Fruit fly (Drosophila melanogaster) whole organism, prepupa: ENCODE data around the gene Es2.

Experiments used
- CG11294 ChIP-seq: fragments of 200-800 bp; sonication (Bioruptor generic); IDR thresholded peaks from 2 replicates; pipeline ENCODE4 v1.3.6; 2022; ENCODE audit warnings: missing biosample characterization, missing genetic modification characterization
- CG11762 ChIP-seq: fragments of 200-800 bp; sonication (Bioruptor generic); optimal IDR thresholded peaks from 3 replicates; lab custom pipeline; 2016; ENCODE audit warnings: missing biosample characterization, missing genetic modification characterization; ENCODE audit not compliant: insufficient read depth
- CG16779 ChIP-seq: fragments of 200-800 bp; sonication (Bioruptor generic); optimal IDR thresholded peaks from 3 replicates; lab custom pipeline; 2017; ENCODE audit warnings: missing biosample characterization, mild to moderate bottlenecking, missing genetic modification characterization
- CG31627 ChIP-seq: fragments of 200-800 bp; sonication (Bioruptor generic); optimal IDR thresholded peaks from 3 replicates; lab custom pipeline; 2016; ENCODE audit warnings: missing biosample characterization, missing genetic modification characterization
- CG3919 ChIP-seq: fragments of 200-800 bp; sonication (Bioruptor generic); optimal IDR thresholded peaks from 3 replicates; lab custom pipeline; 2016; ENCODE audit warnings: missing biosample characterization, missing genetic modification characterization
- CG4318 ChIP-seq: fragments of 200-800 bp; sonication (Bioruptor generic); optimal IDR thresholded peaks from 3 replicates; lab custom pipeline; 2017; ENCODE audit warnings: missing biosample characterization, mild to moderate bottlenecking, missing genetic modification characterization
- CG6276 ChIP-seq: fragments of 200-800 bp; sonication (Bioruptor generic); optimal IDR thresholded peaks from 2 replicates; lab custom pipeline; 2017; ENCODE audit warnings: missing biosample characterization, mild to moderate bottlenecking, missing genetic modification characterization
- CG6808 ChIP-seq: fragments of 200-800 bp; sonication (Bioruptor generic); optimal IDR thresholded peaks from 3 replicates; lab custom pipeline; 2017; ENCODE audit warnings: missing biosample characterization, missing genetic modification characterization, mild to moderate bottlenecking, moderate library complexity, missing genetic modification reagents
- CG6854 ChIP-seq: fragments of 200-800 bp; sonication (Bioruptor generic); optimal IDR thresholded peaks from 2 replicates; lab custom pipeline; 2017; ENCODE audit warnings: missing biosample characterization, mild to moderate bottlenecking, missing genetic modification characterization
- CG8119 ChIP-seq: fragments of 200-800 bp; sonication (Bioruptor generic); IDR thresholded peaks from 3 replicates; pipeline ENCODE4 v1.3.6; 2022; ENCODE audit warnings: missing biosample characterization, missing genetic modification characterization
- CG9139 ChIP-seq: fragments of 200-800 bp; sonication (Bioruptor generic); optimal IDR thresholded peaks from 3 replicates; lab custom pipeline; 2017; ENCODE audit warnings: missing biosample characterization, mild to moderate bottlenecking, missing genetic modification characterization
- Ets21C ChIP-seq: fragments of 200-800 bp; sonication (Bioruptor generic); optimal IDR thresholded peaks from 3 replicates; lab custom pipeline; 2016; ENCODE audit warnings: missing biosample characterization, missing genetic modification characterization
- Ets96B ChIP-seq: fragments of 200-800 bp; optimal IDR thresholded peaks from 2 replicates; lab custom pipeline; 2019; ENCODE audit warnings: missing biosample characterization, mild to moderate bottlenecking, missing genetic modification characterization, moderate library complexity
- Hr39 ChIP-seq: fragments of 200-800 bp; sonication (Bioruptor generic); optimal IDR thresholded peaks from 2 replicates; lab custom pipeline; 2016; ENCODE audit warnings: missing biosample characterization, missing genetic modification characterization
- Lpt ChIP-seq: fragments of 200-800 bp; sonication (Bioruptor generic); optimal IDR thresholded peaks from 3 replicates; lab custom pipeline; 2016; ENCODE audit warnings: missing biosample characterization, missing genetic modification characterization
- Smox ChIP-seq: fragments of 200-800 bp; sonication (Bioruptor generic); optimal IDR thresholded peaks from 3 replicates; lab custom pipeline; 2016; ENCODE audit warnings: missing biosample characterization, missing genetic modification characterization
- Sox102F ChIP-seq: fragments of 200-800 bp; sonication (Bioruptor generic); optimal IDR thresholded peaks from 2 replicates; lab custom pipeline; 2016; ENCODE audit warnings: missing biosample characterization, mild to moderate bottlenecking, missing genetic modification characterization
- Sox15 ChIP-seq: fragments of 200-800 bp; sonication (Bioruptor generic); optimal IDR thresholded peaks from 3 replicates; lab custom pipeline; 2016; ENCODE audit warnings: missing biosample characterization, missing genetic modification characterization
- acj6 ChIP-seq: fragments of 200-800 bp; sonication (Bioruptor generic); optimal IDR thresholded peaks from 3 replicates; lab custom pipeline; 2016; ENCODE audit warnings: missing biosample characterization, missing genetic modification characterization
- esn ChIP-seq: fragments of 200-800 bp; sonication (Bioruptor generic); optimal IDR thresholded peaks from 2 replicates; lab custom pipeline; 2016; ENCODE audit warnings: missing biosample characterization, mild to moderate bottlenecking, missing genetic modification characterization, moderate library complexity
- fd59A ChIP-seq: fragments of 200-800 bp; sonication (Bioruptor generic); optimal IDR thresholded peaks from 2 replicates; lab custom pipeline; 2017; ENCODE audit warnings: missing biosample characterization, mild to moderate bottlenecking, missing genetic modification characterization, missing genetic modification reagents
- fd85E ChIP-seq: fragments of 200-800 bp; sonication (Bioruptor generic); optimal IDR thresholded peaks from 3 replicates; lab custom pipeline; 2016; ENCODE audit warnings: missing biosample characterization, missing genetic modification characterization
- fkh ChIP-seq: fragments of 200-800 bp; sonication (Bioruptor generic); optimal IDR thresholded peaks from 3 replicates; lab custom pipeline; 2017; ENCODE audit warnings: missing biosample characterization, mild to moderate bottlenecking, missing genetic modification characterization, moderate library complexity
- lz ChIP-seq: fragments of 200-800 bp; sonication (Bioruptor generic); optimal IDR thresholded peaks from 3 replicates; lab custom pipeline; 2016; ENCODE audit warnings: missing biosample characterization, missing genetic modification characterization
- svp ChIP-seq: fragments of 200-800 bp; sonication (Bioruptor generic); peaks from one replicate; lab custom pipeline; 2016; ENCODE audit warnings: missing biosample characterization, missing genetic modification characterization
- vri ChIP-seq: fragments of 200-800 bp; sonication (Bioruptor generic); optimal IDR thresholded peaks from 3 replicates; lab custom pipeline; 2016; ENCODE audit warnings: missing biosample characterization, mild to moderate bottlenecking, missing genetic modification characterization

The Es2 gene

dm6 chrX:8510731-8511130 lies 49.5 kb downstream of the Es2 start (continued):
- TF ChIP-seq Ets21C (GFP tag; lab: Kevin White, UChicago) (no peak), CG6808 (GFP tag; lab: Kevin White, UChicago) (peak; percentile 20), Smox (no peak), Ets96B (tag; lab: Kevin White, UChicago) (no peak), CG6276 (GFP tag; lab: Kevin White, UChicago) (no peak), CG3919 (no peak), acj6 (GFP tag; lab: Kevin White, UChicago) (no peak), CG6854 (GFP tag; lab: Kevin White, UChicago) (no peak), esn (GFP tag; lab: Kevin White, UChicago) (no peak), lz (GFP tag; lab: Kevin White, UChicago) (no peak), CG9139 (no peak), CG4318 (no peak), svp (GFP tag; lab: Kevin White, UChicago) (peak; percentile 9)

dm6 chrX:8512251-8512650 lies 51.0 kb downstream of the Es2 start:
- TF ChIP-seq CG6276 (GFP tag; lab: Kevin White, UChicago), result no peak
- TF ChIP-seq lz (GFP tag; lab: Kevin White, UChicago), result no peak
- TF ChIP-seq fkh (GFP tag; lab: Kevin White, UChicago), result no peak
- no peak for TF ChIP-seq CG9139
- TF ChIP-seq CG31627 (GFP tag; lab: Kevin White, UChicago), result no peak
- TF ChIP-seq Lpt (GFP tag; lab: Kevin White, UChicago), result no peak
- TF ChIP-seq CG11294 (GFP tag; lab: Robert Waterston, UW), result no peak
- TF ChIP-seq fd59A (GFP tag; lab: Kevin White, UChicago), result no peak
- no peak for TF ChIP-seq Smox
- no peak for TF ChIP-seq CG6854 (GFP tag; lab: Kevin White, UChicago)
- TF ChIP-seq Sox15 (GFP tag; lab: Kevin White, UChicago), result no peak
- TF ChIP-seq CG16779 (tag; lab: Kevin White, UChicago), result no peak
- no peak for TF ChIP-seq CG8119 (GFP tag; lab: Robert Waterston, UW)
- TF ChIP-seq vri (GFP tag; lab: Kevin White, UChicago), result no peak
- TF ChIP-seq Sox102F (GFP tag; lab: Kevin White, UChicago), result no peak
- no peak for TF ChIP-seq Hr39 (GFP tag; lab: Kevin White, UChicago)
- no peak for TF ChIP-seq acj6 (GFP tag; lab: Kevin White, UChicago)
- TF ChIP-seq CG11762 (GFP tag; lab: Kevin White, UChicago), result no peak
- TF ChIP-seq fd85E (GFP tag; lab: Kevin White, UChicago), result no peak
- TF ChIP-seq esn (GFP tag; lab: Kevin White, UChicago), result no peak
- TF ChIP-seq, all 60 proteins: peak for 0
